Worm (Caenorhabditis elegans) whole organism, young adult: ENCODE results near the gene Y38F1A.4.

Experiments
- B0019.2 ChIP-seq: fragments of 200-800 bp; sonication (Bioruptor generic); conservative IDR thresholded peaks from 2 replicates; pipeline ENCODE4 v1.3.6; 2022; ENCODE audit warnings: missing genetic modification reagents, missing genetic modification characterization, missing compliant biosample characterization
- F37B4.10 ChIP-seq: fragments of 200-800 bp; sonication (Bioruptor generic); IDR thresholded peaks from 2 replicates; pipeline ENCODE4 v1.3.6; 2022; ENCODE audit warnings: missing genetic modification characterization, missing compliant biosample characterization
- F52B5.7 ChIP-seq: sonication (generic microtip); optimal IDR thresholded peaks from 2 replicates; lab custom pipeline; 2016; ENCODE audit warnings: mild to moderate bottlenecking, missing genetic modification characterization, missing compliant biosample characterization
- ama-1 ChIP-seq, 3 experiments: fragments of 150-350 bp in 1 of 3; sonication (generic microtip) in 2 of 3; optimal IDR thresholded peaks; 2 replicates each; lab custom pipeline; 2014 to 2018; ENCODE audit warnings: missing biosample characterization in 2 of 3, missing genetic modification characterization in 2 of 3, missing genetic modification reagents in 2 of 3
- ets-4 ChIP-seq: fragments of 200-800 bp; sonication (Bioruptor generic); optimal IDR thresholded peaks from 2 replicates; lab custom pipeline; 2018; ENCODE audit warnings: mild to moderate bottlenecking, missing genetic modification characterization, missing compliant biosample characterization
- hlh-12 ChIP-seq: sonication (generic microtip); optimal IDR thresholded peaks from 2 replicates; lab custom pipeline; 2016; ENCODE audit warnings: missing genetic modification characterization, missing compliant biosample characterization
- mcd-1 ChIP-seq: fragments of 200-800 bp; sonication (Bioruptor generic); IDR thresholded peaks from 2 replicates; pipeline ENCODE4 v1.3.6; 2022; ENCODE audit warnings: missing genetic modification reagents, missing genetic modification characterization, missing compliant biosample characterization
- mel-28 ChIP-seq: sonication (generic microtip); optimal IDR thresholded peaks from 2 replicates; lab custom pipeline; 2016; ENCODE audit warnings: borderline replicate concordance, mild to moderate bottlenecking, missing genetic modification characterization, missing compliant biosample characterization
- snpc-1.3 ChIP-seq: sonication (generic microtip); optimal IDR thresholded peaks from 2 replicates; lab custom pipeline; 2017; ENCODE audit warnings: missing genetic modification characterization, mild to moderate bottlenecking, missing compliant biosample characterization, antibody characterized with exemption, moderate library complexity, missing genotype, missing genetic modification reagents; ENCODE audit not compliant: insufficient read depth
- ztf-6 ChIP-seq: fragments of 200-800 bp; sonication (Bioruptor generic); IDR thresholded peaks from 2 replicates; pipeline ENCODE4 v1.3.6; 2022; ENCODE audit warnings: missing genetic modification reagents, missing genetic modification characterization, missing compliant biosample characterization

ce11 chrII:12953297-12953696 is 16.2 kb downstream of the Y38F1A.4 start:
- TF ChIP-seq ama-1 (optimal IDR thresholded peaks at IDR 0.05; lab: Kevin White, UChicago) (no peak), ama-1 (GFP tag; optimal IDR thresholded peaks at IDR 0.05; lab: Kevin White, UChicago) (no peak), mel-28 (tag; lab: Kevin White, UChicago) (no peak), hlh-12 (tag; lab: Kevin White, UChicago) (no peak), ztf-6 (GFP tag; lab: Robert Waterston, UW) (no peak), B0019.2 (GFP tag; lab: Robert Waterston, UW) (no peak), F52B5.7 (no peak), mcd-1 (GFP tag; lab: Robert Waterston, UW) (no peak), F37B4.10 (GFP tag; lab: Robert Waterston, UW) (no peak), ets-4 (GFP tag; lab: Kevin White, UChicago) (no peak), snpc-1.3 (tag; lab: Kevin White, UChicago) (no peak)
